Worm (Caenorhabditis elegans) whole organism, young adult: Measurements from ENCODE around the gene gpc-1.

Experiments
- B0019.2 ChIP-seq: fragments of 200-800 bp; sonication (Bioruptor generic); conservative IDR thresholded peaks from 2 replicates; pipeline ENCODE4 v1.3.6; 2022; ENCODE audit warnings: missing genetic modification reagents, missing genetic modification characterization, missing compliant biosample characterization
- B0035.1 ChIP-seq: sonication (generic microtip); optimal IDR thresholded peaks from 2 replicates; lab custom pipeline; 2016; ENCODE audit warnings: missing genetic modification characterization, mild to moderate bottlenecking, missing compliant biosample characterization, missing genotype, missing genetic modification reagents
- B0336.3 ChIP-seq: fragments of 200-800 bp; sonication (Bioruptor generic); IDR thresholded peaks from 2 replicates; pipeline ENCODE4 v1.3.6; 2022; ENCODE audit warnings: missing genetic modification characterization, missing compliant biosample characterization
- F33H1.4 ChIP-seq: fragments of 200-800 bp; sonication (Bioruptor generic); IDR thresholded peaks from 2 replicates; pipeline ENCODE4 v1.3.6; 2022; ENCODE audit warnings: missing genetic modification reagents, missing genetic modification characterization, missing compliant biosample characterization
- F37B4.10 ChIP-seq: fragments of 200-800 bp; sonication (Bioruptor generic); IDR thresholded peaks from 2 replicates; pipeline ENCODE4 v1.3.6; 2022; ENCODE audit warnings: missing genetic modification characterization, missing compliant biosample characterization
- F55B11.4 ChIP-seq: sonication (generic microtip); optimal IDR thresholded peaks from 2 replicates; lab custom pipeline; 2016; ENCODE audit warnings: missing compliant biosample characterization, missing genetic modification characterization, borderline replicate concordance; ENCODE audit not compliant: insufficient read depth
- F57C9.4 ChIP-seq: sonication (generic microtip); optimal IDR thresholded peaks from 2 replicates; lab custom pipeline; 2017; ENCODE audit warnings: mild to moderate bottlenecking, missing genetic modification characterization, missing compliant biosample characterization
- T26A5.8 ChIP-seq: sonication (generic microtip); optimal IDR thresholded peaks from 2 replicates; lab custom pipeline; 2016; ENCODE audit warnings: missing genetic modification characterization, missing compliant biosample characterization
- Y56A3A.18 ChIP-seq: fragments of 200-800 bp; sonication (Bioruptor generic); IDR thresholded peaks from 2 replicates; pipeline ENCODE4 v1.3.6; 2022; ENCODE audit warnings: missing genetic modification reagents, missing genetic modification characterization, missing compliant biosample characterization
- Y79H2A.3 ChIP-seq: fragments of 200-800 bp; sonication (Bioruptor generic); conservative IDR thresholded peaks from 2 replicates; pipeline ENCODE4 v1.3.6; 2022; ENCODE audit warnings: missing genetic modification reagents, missing genetic modification characterization, missing compliant biosample characterization
- Y95B8A.8 ChIP-seq: fragments of 200-800 bp; sonication (Bioruptor generic); IDR thresholded peaks from 2 replicates; pipeline ENCODE4 v1.3.6; 2022; ENCODE audit warnings: missing genetic modification reagents, missing genetic modification characterization, missing compliant biosample characterization
- aptf-3 ChIP-seq: fragments of 200-800 bp; sonication (Bioruptor generic); IDR thresholded peaks from 2 replicates; pipeline ENCODE4 v1.3.6; 2022; ENCODE audit warnings: missing genetic modification characterization, missing compliant biosample characterization
- atf-7 ChIP-seq: sonication (generic microtip); optimal IDR thresholded peaks from 2 replicates; lab custom pipeline; 2017; ENCODE audit warnings: mild to moderate bottlenecking, missing genetic modification characterization, missing compliant biosample characterization
- athp-1 ChIP-seq: sonication (generic microtip); optimal IDR thresholded peaks from 2 replicates; lab custom pipeline; 2017; ENCODE audit warnings: mild to moderate bottlenecking, missing genetic modification characterization, missing compliant biosample characterization
- attf-6 ChIP-seq: fragments of 200-800 bp; sonication (Bioruptor generic); IDR thresholded peaks from 2 replicates; pipeline ENCODE4 v1.3.6; 2022; ENCODE audit warnings: missing genetic modification reagents, missing genetic modification characterization, missing compliant biosample characterization
- bed-1 ChIP-seq: fragments of 200-800 bp; sonication (Bioruptor generic); IDR thresholded peaks from 2 replicates; pipeline ENCODE4 v1.3.6; 2022; ENCODE audit warnings: missing genetic modification reagents, missing genetic modification characterization, missing compliant biosample characterization
- bed-2 ChIP-seq: fragments of 200-800 bp; sonication (Bioruptor generic); IDR thresholded peaks from 2 replicates; pipeline ENCODE4 v1.3.6; 2022; ENCODE audit warnings: missing genetic modification reagents, missing genetic modification characterization, missing compliant biosample characterization
- ccch-3 ChIP-seq: fragments of 200-800 bp; sonication (Bioruptor generic); optimal IDR thresholded peaks from 2 replicates; lab custom pipeline; 2018; ENCODE audit warnings: mild to moderate bottlenecking, missing genetic modification characterization, missing compliant biosample characterization
- cebp-2 ChIP-seq: fragments of 200-800 bp; sonication (Bioruptor generic); IDR thresholded peaks from 2 replicates; pipeline ENCODE4 v1.3.6; 2022; ENCODE audit warnings: missing genetic modification characterization, missing compliant biosample characterization
- ceh-40 ChIP-seq: fragments of 200-800 bp; sonication (Bioruptor generic); IDR thresholded peaks from 2 replicates; pipeline ENCODE4 v1.3.6; 2022; ENCODE audit warnings: missing genetic modification characterization, missing compliant biosample characterization
- ceh-79 ChIP-seq: sonication (generic microtip); optimal IDR thresholded peaks from 2 replicates; lab custom pipeline; 2017; ENCODE audit warnings: mild to moderate bottlenecking, missing genetic modification characterization, missing compliant biosample characterization
- ceh-91 ChIP-seq: fragments of 200-800 bp; sonication (Bioruptor generic); IDR thresholded peaks from 2 replicates; pipeline ENCODE4 v1.3.6; 2022; ENCODE audit warnings: missing genetic modification reagents, missing genetic modification characterization, missing compliant biosample characterization
- dpl-1 ChIP-seq: fragments of 150-350 bp; optimal IDR thresholded peaks from 2 replicates; lab custom pipeline; 2014; ENCODE audit warnings: missing biosample characterization, missing genetic modification reagents, missing genetic modification characterization
- efl-1 ChIP-seq: fragments of 150-350 bp; optimal IDR thresholded peaks from 2 replicates; lab custom pipeline; 2014; ENCODE audit warnings: missing biosample characterization, missing genetic modification reagents, missing genetic modification characterization
- ekl-4 ChIP-seq: fragments of 200-800 bp; sonication (Bioruptor generic); IDR thresholded peaks from 2 replicates; pipeline ENCODE4 v1.3.6; 2022; ENCODE audit warnings: missing genetic modification reagents, missing genetic modification characterization, missing compliant biosample characterization
- fkh-3 ChIP-seq: sonication (generic microtip); optimal IDR thresholded peaks from 2 replicates; lab custom pipeline; 2016; ENCODE audit warnings: mild to moderate bottlenecking, missing genetic modification characterization, missing compliant biosample characterization
- hmg-1.2 ChIP-seq: fragments of 200-800 bp; sonication (Bioruptor generic); IDR thresholded peaks from 2 replicates; pipeline ENCODE4 v1.3.6; 2022; ENCODE audit warnings: missing genetic modification reagents, missing genetic modification characterization, missing compliant biosample characterization
- hrde-1 ChIP-seq: sonication (generic microtip); optimal IDR thresholded peaks from 2 replicates; lab custom pipeline; 2016; ENCODE audit warnings: missing genetic modification characterization, mild to moderate bottlenecking, missing compliant biosample characterization, moderate library complexity, missing genotype, missing genetic modification reagents, borderline replicate concordance
- hsf-1 ChIP-seq: fragments of 200-800 bp; sonication (Bioruptor generic); IDR thresholded peaks from 2 replicates; pipeline ENCODE4 v1.3.6; 2022; ENCODE audit warnings: missing genetic modification reagents, missing genetic modification characterization, missing compliant biosample characterization
- lin-26 ChIP-seq: fragments of 200-800 bp; sonication (Bioruptor generic); IDR thresholded peaks from 2 replicates; pipeline ENCODE4 v1.3.6; 2022; ENCODE audit warnings: missing genetic modification reagents, missing genetic modification characterization, missing compliant biosample characterization
- lin-35 ChIP-seq, 3 experiments: fragments of 150-350 bp in 2 of 3; sonication (generic microtip) in 1 of 3; optimal IDR thresholded peaks; 2 replicates each; lab custom pipeline; 2014 to 2018; ENCODE audit warnings: missing biosample characterization in 3 of 3, missing genetic modification characterization in 3 of 3, missing genetic modification reagents in 3 of 3
- lin-40 ChIP-seq: sonication (generic microtip); optimal IDR thresholded peaks from 2 replicates; lab custom pipeline; 2016; ENCODE audit warnings: missing genetic modification characterization, mild to moderate bottlenecking, missing compliant biosample characterization, missing genotype, missing genetic modification reagents
- lir-1 ChIP-seq: fragments of 200-800 bp; sonication (Bioruptor generic); conservative IDR thresholded peaks from 2 replicates; pipeline ENCODE4 v1.3.6; 2022; ENCODE audit warnings: missing genetic modification reagents, missing genetic modification characterization, missing compliant biosample characterization
- lsl-1 ChIP-seq: fragments of 200-800 bp; sonication (Bioruptor generic); optimal IDR thresholded peaks from 2 replicates; lab custom pipeline; 2018; ENCODE audit warnings: mild to moderate bottlenecking, missing genetic modification characterization, moderate library complexity, missing compliant biosample characterization
- mel-28 ChIP-seq: sonication (generic microtip); optimal IDR thresholded peaks from 2 replicates; lab custom pipeline; 2016; ENCODE audit warnings: borderline replicate concordance, mild to moderate bottlenecking, missing genetic modification characterization, missing compliant biosample characterization
- nhr-90 ChIP-seq: sonication (generic microtip); optimal IDR thresholded peaks from 2 replicates; lab custom pipeline; 2016; ENCODE audit warnings: missing genotype, mild to moderate bottlenecking, missing genetic modification characterization, missing compliant biosample characterization
- pbrm-1 ChIP-seq: fragments of 200-800 bp; sonication (Bioruptor generic); IDR thresholded peaks from 2 replicates; pipeline ENCODE4 v1.3.6; 2022; ENCODE audit warnings: missing genetic modification reagents, missing genetic modification characterization, missing compliant biosample characterization
- pha-4 ChIP-seq: fragments of 150-350 bp; sonication (generic microtip); optimal IDR thresholded peaks from 2 replicates; lab custom pipeline; 2014; ENCODE audit warnings: missing biosample characterization, missing genetic modification reagents, missing genetic modification characterization
- rcor-1 ChIP-seq: fragments of 200-800 bp; sonication (Bioruptor generic); IDR thresholded peaks from 2 replicates; pipeline ENCODE4 v1.3.6; 2022; ENCODE audit warnings: missing genetic modification reagents, missing genetic modification characterization, missing compliant biosample characterization
- snpc-1.3 ChIP-seq: sonication (generic microtip); optimal IDR thresholded peaks from 2 replicates; lab custom pipeline; 2017; ENCODE audit warnings: missing genetic modification characterization, mild to moderate bottlenecking, missing compliant biosample characterization, antibody characterized with exemption, moderate library complexity, missing genotype, missing genetic modification reagents; ENCODE audit not compliant: insufficient read depth
- snpc-3.4 ChIP-seq: sonication (generic microtip); optimal IDR thresholded peaks from 2 replicates; lab custom pipeline; 2017; ENCODE audit warnings: missing genetic modification characterization, mild to moderate bottlenecking, missing compliant biosample characterization, antibody characterized with exemption, moderate library complexity, missing genotype, missing genetic modification reagents
- snpc-4 ChIP-seq, 5 experiments: fragments of 150-350 bp in 1 of 5; sonication (generic microtip) in 4 of 5; optimal IDR thresholded peaks; 2 replicates each; lab custom pipeline; 2014 to 2018; ENCODE audit warnings: missing genetic modification characterization in 5 of 5, missing biosample characterization in 3 of 5, antibody characterized with exemption in 2 of 5, mild to moderate bottlenecking in 2 of 5, missing compliant biosample characterization in 2 of 5, missing genotype in 2 of 5, moderate library complexity in 2 of 5, missing genetic modification reagents in 1 of 5
- sptf-2 ChIP-seq: fragments of 200-800 bp; sonication (Bioruptor generic); optimal IDR thresholded peaks from 2 replicates; lab custom pipeline; 2018; ENCODE audit warnings: mild to moderate bottlenecking, missing genetic modification characterization, missing compliant biosample characterization
- unc-62 ChIP-seq: fragments of 150-350 bp; optimal IDR thresholded peaks from 2 replicates; lab custom pipeline; 2014; ENCODE audit warnings: missing biosample characterization, missing genetic modification reagents, missing genetic modification characterization
- xnd-1 ChIP-seq: sonication (generic microtip); optimal IDR thresholded peaks from 2 replicates; lab custom pipeline; 2016; ENCODE audit warnings: missing genotype, missing genetic modification reagents, missing genetic modification characterization, missing compliant biosample characterization
- zim-3 ChIP-seq: sonication (generic microtip); optimal IDR thresholded peaks from 2 replicates; lab custom pipeline; 2017; ENCODE audit warnings: mild to moderate bottlenecking, missing genetic modification characterization, moderate library complexity, missing compliant biosample characterization
- ztf-22 ChIP-seq: fragments of 200-800 bp; sonication (Bioruptor generic); optimal IDR thresholded peaks from 2 replicates; lab custom pipeline; 2018; ENCODE audit warnings: mild to moderate bottlenecking, missing genetic modification characterization, moderate library complexity, missing compliant biosample characterization

gpc-1 gene

ce11 chrX:12889837-12890449 lies 5.2 kb upstream of the gpc-1 start (continued):
- TF ChIP-seq Y56A3A.18 (GFP tag; lab: Robert Waterston, UW): peak; percentile 90
- TF ChIP-seq xnd-1: no peak
- TF ChIP-seq lin-40 (tag; lab: Kevin White, UChicago): peak; percentile 82
- no peak for TF ChIP-seq Y95B8A.8 (GFP tag; lab: Robert Waterston, UW)
- no peak for TF ChIP-seq efl-1 (GFP tag; lab: Kevin White, UChicago)
- TF ChIP-seq sptf-2 (GFP tag; lab: Kevin White, UChicago): no peak
- 0 out of 2 replicates have a peak, but pooled peaks have one; percentile 29 for TF ChIP-seq ceh-40 (GFP tag; lab: Robert Waterston, UW)
- no peak for TF ChIP-seq hsf-1 (GFP tag; lab: Robert Waterston, UW)
- peak; percentile 52 for TF ChIP-seq snpc-4 (GFP tag; optimal IDR thresholded peaks at IDR 0.05; lab: Kevin White, UChicago)
- peak in 3 of 4 experiments; percentile 5 to 67 (median 58) for TF ChIP-seq snpc-4 (tag; optimal IDR thresholded peaks at IDR 0.05; lab: Kevin White, UChicago)
- peak; percentile 36 for TF ChIP-seq mel-28 (tag; lab: Kevin White, UChicago)
- TF ChIP-seq cebp-2 (GFP tag; lab: Robert Waterston, UW): peak; percentile 89; the same call in 1 of the 2 replicates
- TF ChIP-seq hmg-1.2 (GFP tag; lab: Robert Waterston, UW): peak; percentile 76
- TF ChIP-seq T26A5.8 (tag; lab: Kevin White, UChicago): peak; percentile 35
- no peak for TF ChIP-seq lsl-1
- peak in 1 of 3 experiments; percentile 71 for TF ChIP-seq lin-35 (GFP tag; optimal IDR thresholded peaks at IDR 0.05; lab: Kevin White, UChicago)
- TF ChIP-seq fkh-3 (tag; lab: Kevin White, UChicago): no peak
- TF ChIP-seq ceh-79 (tag; lab: Kevin White, UChicago): peak; percentile 58
- TF ChIP-seq aptf-3 (GFP tag; lab: Robert Waterston, UW): 0 out of 2 replicates have a peak, but pooled peaks have one; percentile 62
- TF ChIP-seq Y79H2A.3 (GFP tag; lab: Robert Waterston, UW): no peak
- TF ChIP-seq zim-3 (tag; lab: Kevin White, UChicago): peak; percentile 14
- no peak for TF ChIP-seq ceh-91 (GFP tag; lab: Robert Waterston, UW)
- TF ChIP-seq F37B4.10 (GFP tag; lab: Robert Waterston, UW): 0 out of 2 replicates have a peak, but pooled peaks have one; percentile 57
- TF ChIP-seq snpc-3.4 (tag; lab: Kevin White, UChicago): peak; percentile 62
- peak; percentile 73 for TF ChIP-seq pbrm-1 (GFP tag; lab: Robert Waterston, UW)
- TF ChIP-seq lin-26 (GFP tag; lab: Robert Waterston, UW): peak; percentile 81
- TF ChIP-seq snpc-1.3 (tag; lab: Kevin White, UChicago): peak; percentile 67
- TF ChIP-seq F57C9.4 (tag; lab: Kevin White, UChicago): no peak
- no peak for TF ChIP-seq bed-1 (GFP tag; lab: Robert Waterston, UW)
- TF ChIP-seq bed-2 (GFP tag; lab: Robert Waterston, UW): no peak
- peak; percentile 9 for TF ChIP-seq atf-7 (tag; lab: Kevin White, UChicago)
- TF ChIP-seq athp-1 (tag; lab: Kevin White, UChicago): peak; percentile 33
- TF ChIP-seq attf-6: 0 out of 2 replicates have a peak, but pooled peaks have one; percentile 39
- no peak for TF ChIP-seq dpl-1 (GFP tag; lab: Kevin White, UChicago)
- no peak for TF ChIP-seq pha-4 (tag; lab: Kevin White, UChicago)
- peak; percentile 62 for TF ChIP-seq lir-1 (GFP tag; lab: Robert Waterston, UW)
- peak; percentile 70 for TF ChIP-seq nhr-90 (tag; lab: Kevin White, UChicago)
- TF ChIP-seq B0019.2 (GFP tag; lab: Robert Waterston, UW): no peak
- no peak for TF ChIP-seq F33H1.4 (GFP tag; lab: Robert Waterston, UW)
- TF ChIP-seq F55B11.4: no peak
- no peak for TF ChIP-seq ccch-3 (GFP tag; lab: Kevin White, UChicago)
- TF ChIP-seq rcor-1 (GFP tag; lab: Robert Waterston, UW): peak; percentile 72
- no peak for TF ChIP-seq ztf-22 (GFP tag; lab: Kevin White, UChicago)
- peak; percentile 71 for TF ChIP-seq B0035.1 (tag; lab: Kevin White, UChicago)
- TF ChIP-seq ekl-4 (GFP tag; lab: Robert Waterston, UW): peak; percentile 13; the same call in 1 of the 2 replicates
- no peak for TF ChIP-seq B0336.3 (GFP tag; lab: Robert Waterston, UW)
- TF ChIP-seq unc-62: no peak
- peak; percentile 38 for TF ChIP-seq hrde-1 (tag; lab: Kevin White, UChicago)
